Worm (Caenorhabditis elegans): ENCODE measurements around the gene M03B6.4.

M03B6.4 gene

ce11 chrX:13876860-13877259, 18.2 kb downstream of the M03B6.4 start:
- TF ChIP-seq ceh-40 (GFP tag; IDR thresholded peaks at IDR 0.05) (no peak), nhr-90 (tag; optimal IDR thresholded peaks at IDR 0.05) (no peak), aptf-2 (GFP tag; conservative IDR thresholded peaks at IDR 0.05) (no peak), madf-8 (GFP tag; conservative IDR thresholded peaks at IDR 0.05) (no peak), egl-44 (GFP tag; IDR thresholded peaks at IDR 0.05) (no peak), dox-1 (GFP tag; IDR thresholded peaks at IDR 0.05) (no peak), zim-3 (tag; optimal IDR thresholded peaks at IDR 0.05) (no peak)

ce11 chrX:13878082-13878481, 19.4 kb downstream of the M03B6.4 start:
- TF ChIP-seq snpc-4 (GFP tag; optimal IDR thresholded peaks at IDR 0.05) (no peak), snpc-4 (tag; optimal IDR thresholded peaks at IDR 0.05) (no peak), egrh-3 (GFP tag; IDR thresholded peaks at IDR 0.05) (no peak), lsl-1 (GFP tag; optimal IDR thresholded peaks at IDR 0.05) (no peak), nhr-90 (tag; optimal IDR thresholded peaks at IDR 0.05) (no peak), ztf-26 (tag; optimal IDR thresholded peaks at IDR 0.05) (no peak), zfh-2 (GFP tag; conservative IDR thresholded peaks at IDR 0.05) (no peak), efl-1 (GFP tag; optimal IDR thresholded peaks at IDR 0.05) (no peak), ztf-6 (GFP tag; IDR thresholded peaks at IDR 0.05) (no peak), B0336.3 (GFP tag; IDR thresholded peaks at IDR 0.05) (no peak), F57A8.1 (GFP tag; optimal IDR thresholded peaks at IDR 0.05) (no peak), dox-1 (GFP tag; IDR thresholded peaks at IDR 0.05) (no peak), madf-10 (tag; optimal IDR thresholded peaks at IDR 0.05) (no peak), attf-6 (GFP tag; IDR thresholded peaks at IDR 0.05) (no peak), ztf-22 (GFP tag; optimal IDR thresholded peaks at IDR 0.05) (no peak)

ce11 chrX:13881760-13882369, 23.2 kb downstream of the M03B6.4 start:
- TF ChIP-seq madf-10 (tag; optimal IDR thresholded peaks at IDR 0.05) (no peak), repo-1 (tag; optimal IDR thresholded peaks at IDR 0.05) (no peak), ztf-22 (GFP tag; optimal IDR thresholded peaks at IDR 0.05) (no peak), rec-8 (tag; optimal IDR thresholded peaks at IDR 0.05) (no peak), ets-4 (GFP tag; optimal IDR thresholded peaks at IDR 0.05) (no peak), B0019.2 (GFP tag; conservative IDR thresholded peaks at IDR 0.05) (no peak), ztf-6 (GFP tag; IDR thresholded peaks at IDR 0.05) (no peak), tlf-1 (GFP tag; optimal IDR thresholded peaks at IDR 0.05) (no peak), unc-62 (GFP tag; optimal IDR thresholded peaks at IDR 0.05) (no peak), rpc-1 (optimal IDR thresholded peaks at IDR 0.05) (no peak), rpc-1 (tag; optimal IDR thresholded peaks at IDR 0.05) (no peak), Y79H2A.3 (GFP tag; conservative IDR thresholded peaks at IDR 0.05) (no peak), lag-1 (GFP tag; IDR thresholded peaks at IDR 0.05) (no peak)

- TF ChIP-seq ama-1 (optimal IDR thresholded peaks at IDR 0.05) (no peak), ama-1 (GFP tag; optimal IDR thresholded peaks at IDR 0.05) (no peak), nfya-1 (tag; optimal IDR thresholded peaks at IDR 0.05; ENCODE audit: borderline replicate concordance, insufficient read depth) (no peak), unc-130 (GFP tag; optimal IDR thresholded peaks at IDR 0.05) (no peak), attf-5 (GFP tag; optimal IDR thresholded peaks at IDR 0.05) (no peak), mel-28 (tag; optimal IDR thresholded peaks at IDR 0.05; ENCODE audit: borderline replicate concordance) (no peak), Y56A3A.18 (GFP tag; IDR thresholded peaks at IDR 0.05) (no peak), ceh-91 (GFP tag; IDR thresholded peaks at IDR 0.05) (no peak), C06A6.2 (GFP tag; conservative IDR thresholded peaks at IDR 0.05) (no peak), ztf-18 (tag; optimal IDR thresholded peaks at IDR 0.05) (no peak), hrde-1 (tag; optimal IDR thresholded peaks at IDR 0.05; ENCODE audit: borderline replicate concordance) (no peak)
Measured at ce11 chrX:13882639-13883038, 24.0 kb downstream of the M03B6.4 start, which contains the start of gene hlb-1. Gene hlb-1, minus strand, starts transcription at chrX:13882739.

Data from whole organism, young adult.